Fruit fly (Drosophila melanogaster) whole organism, adult: ENCODE measurements around the gene CG11249.

ENCODE experiments used
- Crg-1 ChIP-seq: fragments of 200-800 bp; sonication (Bioruptor generic); optimal IDR thresholded peaks from 2 replicates; lab custom pipeline; 2016; ENCODE audit warnings: missing biosample characterization, missing genetic modification characterization
- bab1 ChIP-seq: fragments of 200-800 bp; sonication (Bioruptor generic); optimal IDR thresholded peaks from 3 replicates; lab custom pipeline; 2019; ENCODE audit warnings: missing biosample characterization, mild to moderate bottlenecking, missing genetic modification characterization, moderate library complexity

dm6 chr3L:21666880-21667279, 5.1 kb upstream of the CG11249 start, which contains the start of gene Cpr78E:
- TF ChIP-seq Crg-1 (no peak), bab1 (GFP tag; lab: Kevin White, UChicago) (no peak)
